Worm (Caenorhabditis elegans) whole organism, L1 larva: ENCODE data around the gene mlc-7.

Source experiments
- aha-1 ChIP-seq: fragments of 150-350 bp; optimal IDR thresholded peaks from 2 replicates; lab custom pipeline; 2014; ENCODE audit warnings: missing biosample characterization, missing genetic modification characterization
- elt-2 ChIP-seq: sonication (generic microtip); optimal IDR thresholded peaks from 2 replicates; lab custom pipeline; 2016; ENCODE audit warnings: missing genetic modification characterization, mild to moderate bottlenecking, inconsistent platforms, missing compliant biosample characterization, missing genetic modification reagents
- fkh-4 ChIP-seq: sonication (generic microtip); optimal IDR thresholded peaks from 2 replicates; lab custom pipeline; 2016; ENCODE audit warnings: missing compliant biosample characterization, missing genetic modification characterization, borderline replicate concordance
- lin-13 ChIP-seq: fragments of 150-350 bp; optimal IDR thresholded peaks from 2 replicates; lab custom pipeline; 2014; ENCODE audit warnings: missing biosample characterization, missing genetic modification reagents, missing genetic modification characterization
- mep-1 ChIP-seq: fragments of 150-350 bp; optimal IDR thresholded peaks from 2 replicates; lab custom pipeline; 2014; ENCODE audit warnings: missing biosample characterization, missing genetic modification characterization
- nhr-237 ChIP-seq: fragments of 150-350 bp; optimal IDR thresholded peaks from 2 replicates; lab custom pipeline; 2014; ENCODE audit warnings: missing biosample characterization, missing genetic modification characterization
- pqm-1 ChIP-seq: sonication (generic microtip); optimal IDR thresholded peaks from 3 replicates; lab custom pipeline; 2017; ENCODE audit warnings: missing biosample characterization, missing genetic modification characterization
- snpc-4 ChIP-seq: fragments of 150-350 bp; optimal IDR thresholded peaks from 2 replicates; lab custom pipeline; 2014; ENCODE audit warnings: missing biosample characterization, missing genetic modification characterization
- unc-62 ChIP-seq: fragments of 150-350 bp; optimal IDR thresholded peaks from 2 replicates; lab custom pipeline; 2014; ENCODE audit warnings: missing biosample characterization, missing genetic modification reagents, missing genetic modification characterization
- ztf-11 ChIP-seq, 2 experiments: sonication (generic microtip); optimal IDR thresholded peaks; 2 replicates each; lab custom pipeline; 2016 to 2017; ENCODE audit warnings: missing genetic modification characterization in 2 of 2, missing biosample characterization in 1 of 2, missing compliant biosample characterization in 1 of 2
- ztf-4 ChIP-seq: fragments of 150-350 bp; optimal IDR thresholded peaks from 2 replicates; lab custom pipeline; 2014; ENCODE audit warnings: missing biosample characterization, missing genetic modification characterization

DNA sequence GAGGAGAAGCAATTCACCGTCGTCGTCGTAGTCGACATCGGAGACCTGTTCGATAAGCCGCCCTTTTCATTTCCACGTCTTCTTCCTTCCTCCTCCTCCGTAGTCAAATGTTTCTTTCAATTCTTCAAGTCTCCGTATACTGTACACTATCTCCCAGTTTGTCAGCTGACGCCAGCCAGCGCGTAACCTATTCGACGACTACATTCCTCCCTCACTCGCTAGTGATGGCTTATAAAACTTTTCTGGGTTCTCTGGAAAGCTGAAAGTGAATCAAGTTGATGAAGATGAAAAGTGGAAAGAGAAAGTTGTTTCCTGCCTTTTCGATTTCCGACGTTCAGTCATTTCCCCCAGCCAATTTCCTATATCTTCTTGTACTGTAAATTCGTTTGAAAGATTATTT, 42.1 kb upstream of the mlc-7 start:
- TF ChIP-seq elt-2 (tag; lab: Kevin White, UChicago) (no peak), snpc-4 (tag; lab: Kevin White, UChicago) (no peak), lin-13 (no peak), ztf-11 (tag; optimal IDR thresholded peaks at IDR 0.05; lab: Kevin White, UChicago) (no peak), fkh-4 (tag; lab: Kevin White, UChicago) (no peak), aha-1 (tag; lab: Kevin White, UChicago) (no peak), ztf-4 (no peak), mep-1 (tag; lab: Kevin White, UChicago) (no peak), unc-62 (GFP tag; lab: Kevin White, UChicago) (no peak), pqm-1 (tag; lab: Kevin White, UChicago) (no peak), nhr-237 (no peak)
